Worm (Caenorhabditis elegans) whole organism, late embryonic: ENCODE results near the gene F25B5.5.

Source experiments
- C08G9.2 ChIP-seq: sonication (generic microtip); optimal IDR thresholded peaks from 2 replicates; lab custom pipeline; 2016; ENCODE audit warnings: mild to moderate bottlenecking, missing genetic modification characterization, moderate library complexity, missing compliant biosample characterization
- C38D4.7 ChIP-seq: fragments of 200-800 bp; sonication (Bioruptor generic); optimal IDR thresholded peaks from 2 replicates; lab custom pipeline; 2018; ENCODE audit warnings: mild to moderate bottlenecking, missing genetic modification characterization, moderate library complexity, missing compliant biosample characterization
- K09A11.1 ChIP-seq: sonication (generic microtip); optimal IDR thresholded peaks from 2 replicates; lab custom pipeline; 2017; ENCODE audit warnings: antibody characterized with exemption, mild to moderate bottlenecking, missing genetic modification characterization, missing compliant biosample characterization; ENCODE audit not compliant: insufficient read depth
- Y22D7AL.16 ChIP-seq: sonication (generic microtip); optimal IDR thresholded peaks from 2 replicates; lab custom pipeline; 2016; ENCODE audit warnings: missing genetic modification characterization, missing compliant biosample characterization
- ama-1 ChIP-seq: fragments of 150-350 bp; optimal IDR thresholded peaks from 2 replicates; lab custom pipeline; 2014
- ceh-2 ChIP-seq: sonication (generic microtip); optimal IDR thresholded peaks from 2 replicates; lab custom pipeline; 2016; ENCODE audit warnings: missing genotype, missing genetic modification characterization, missing compliant biosample characterization
- ceh-22 ChIP-seq: sonication (generic microtip); optimal IDR thresholded peaks from 2 replicates; lab custom pipeline; 2017; ENCODE audit warnings: missing biosample characterization, missing genetic modification characterization
- ceh-24 ChIP-seq: sonication (generic microtip); optimal IDR thresholded peaks from 2 replicates; lab custom pipeline; 2016; ENCODE audit warnings: mild to moderate bottlenecking, missing genetic modification characterization, missing compliant biosample characterization
- ceh-34 ChIP-seq: sonication (generic microtip); optimal IDR thresholded peaks from 2 replicates; lab custom pipeline; 2016; ENCODE audit warnings: mild to moderate bottlenecking, missing genetic modification characterization, missing compliant biosample characterization
- ceh-45 ChIP-seq: fragments of 200-800 bp; sonication (Bioruptor generic); IDR thresholded peaks from 2 replicates; pipeline ENCODE4 v1.3.6; 2022; ENCODE audit warnings: missing genetic modification reagents, missing genetic modification characterization, missing compliant biosample characterization
- dmd-4 ChIP-seq: sonication (generic microtip); optimal IDR thresholded peaks from 2 replicates; lab custom pipeline; 2016; ENCODE audit warnings: borderline replicate concordance, missing genetic modification characterization, missing compliant biosample characterization
- elt-2 ChIP-seq: sonication (generic microtip); optimal IDR thresholded peaks from 2 replicates; lab custom pipeline; 2016; ENCODE audit warnings: missing genetic modification reagents, missing genetic modification characterization, missing compliant biosample characterization
- elt-4 ChIP-seq: sonication (generic microtip); optimal IDR thresholded peaks from 2 replicates; lab custom pipeline; 2016; ENCODE audit warnings: missing genetic modification characterization, missing compliant biosample characterization
- ets-4 ChIP-seq: sonication (generic microtip); optimal IDR thresholded peaks from 2 replicates; lab custom pipeline; 2016; ENCODE audit warnings: missing genetic modification characterization, missing compliant biosample characterization
- eyg-1 ChIP-seq: sonication (generic microtip); optimal IDR thresholded peaks from 2 replicates; lab custom pipeline; 2016; ENCODE audit warnings: missing genotype, missing genetic modification characterization, missing compliant biosample characterization
- fkh-10 ChIP-seq: fragments of 150-350 bp; optimal IDR thresholded peaks from 2 replicates; lab custom pipeline; 2014; ENCODE audit warnings: missing biosample characterization, missing genetic modification reagents, missing genetic modification characterization
- fkh-6 ChIP-seq: sonication (generic microtip); optimal IDR thresholded peaks from 2 replicates; lab custom pipeline; 2016; ENCODE audit warnings: missing genetic modification characterization, missing compliant biosample characterization
- gmeb-2 ChIP-seq: sonication (generic microtip); optimal IDR thresholded peaks from 2 replicates; lab custom pipeline; 2016; ENCODE audit warnings: missing genetic modification characterization, inconsistent platforms, missing compliant biosample characterization
- hlh-15 ChIP-seq: sonication (generic microtip); optimal IDR thresholded peaks from 2 replicates; lab custom pipeline; 2016; ENCODE audit warnings: missing genetic modification characterization, missing compliant biosample characterization
- hlh-30 ChIP-seq: sonication (generic microtip); optimal IDR thresholded peaks from 2 replicates; lab custom pipeline; 2017; ENCODE audit warnings: antibody characterized with exemption, missing genetic modification characterization, missing compliant biosample characterization; ENCODE audit not compliant: insufficient read depth
- hlh-6 ChIP-seq: sonication (generic microtip); optimal IDR thresholded peaks from 2 replicates; lab custom pipeline; 2016; ENCODE audit warnings: missing genotype, missing genetic modification characterization, missing compliant biosample characterization
- hlh-8 ChIP-seq: sonication (generic microtip); optimal IDR thresholded peaks from 2 replicates; lab custom pipeline; 2016; ENCODE audit warnings: missing genotype, missing genetic modification characterization, missing compliant biosample characterization
- madf-2 ChIP-seq: sonication (generic microtip); optimal IDR thresholded peaks from 2 replicates; lab custom pipeline; 2017; ENCODE audit warnings: missing genetic modification characterization, missing compliant biosample characterization
- mec-3 ChIP-seq: sonication (generic microtip); optimal IDR thresholded peaks from 2 replicates; lab custom pipeline; 2016; ENCODE audit warnings: borderline replicate concordance, missing genetic modification characterization, missing compliant biosample characterization
- pag-3 ChIP-seq: sonication (generic microtip); optimal IDR thresholded peaks from 2 replicates; lab custom pipeline; 2016; ENCODE audit warnings: missing compliant biosample characterization, missing genetic modification characterization, borderline replicate concordance
- pax-1 ChIP-seq: fragments of 150-350 bp; optimal IDR thresholded peaks from 2 replicates; lab custom pipeline; 2014; ENCODE audit warnings: missing biosample characterization, missing genetic modification characterization
- pha-2 ChIP-seq: sonication (generic microtip); optimal IDR thresholded peaks from 2 replicates; lab custom pipeline; 2017; ENCODE audit warnings: mild to moderate bottlenecking, missing genetic modification characterization, missing compliant biosample characterization
- pqm-1 ChIP-seq: sonication (generic microtip); optimal IDR thresholded peaks from 2 replicates; lab custom pipeline; 2016; ENCODE audit warnings: missing genetic modification characterization, missing compliant biosample characterization
- ref-2 ChIP-seq: sonication (generic microtip); optimal IDR thresholded peaks from 2 replicates; lab custom pipeline; 2016; ENCODE audit warnings: missing genetic modification characterization, missing compliant biosample characterization
- rnt-1 ChIP-seq: sonication (generic microtip); optimal IDR thresholded peaks from 2 replicates; lab custom pipeline; 2016; ENCODE audit warnings: missing genetic modification characterization, missing compliant biosample characterization
- sdc-2 ChIP-seq: sonication (generic microtip); optimal IDR thresholded peaks from 2 replicates; lab custom pipeline; 2016; ENCODE audit warnings: missing genotype, missing genetic modification characterization, missing compliant biosample characterization
- sox-2 ChIP-seq: fragments of 200-800 bp; sonication (Bioruptor generic); IDR thresholded peaks from 2 replicates; pipeline ENCODE4 v1.3.6; 2022; ENCODE audit warnings: missing genetic modification reagents, missing genetic modification characterization, missing compliant biosample characterization
- sox-4 ChIP-seq: sonication (generic microtip); optimal IDR thresholded peaks from 2 replicates; lab custom pipeline; 2017; ENCODE audit warnings: mild to moderate bottlenecking, missing genetic modification characterization, inconsistent platforms, missing compliant biosample characterization
- syd-9 ChIP-seq: sonication (generic microtip); optimal IDR thresholded peaks from 2 replicates; lab custom pipeline; 2016; ENCODE audit warnings: mild to moderate bottlenecking, missing genetic modification characterization, moderate library complexity, missing compliant biosample characterization
- ttx-3 ChIP-seq: sonication (generic microtip); optimal IDR thresholded peaks from 2 replicates; lab custom pipeline; 2016; ENCODE audit warnings: missing genetic modification reagents, missing genetic modification characterization, missing compliant biosample characterization
- unc-42 ChIP-seq: sonication (generic microtip); optimal IDR thresholded peaks from 2 replicates; lab custom pipeline; 2016; ENCODE audit warnings: missing genotype, missing genetic modification characterization, missing compliant biosample characterization
- unc-55 ChIP-seq: sonication (generic microtip); optimal IDR thresholded peaks from 2 replicates; lab custom pipeline; 2017; ENCODE audit warnings: missing biosample characterization, missing genetic modification reagents, missing genetic modification characterization

The F25B5.5 gene

DNA sequence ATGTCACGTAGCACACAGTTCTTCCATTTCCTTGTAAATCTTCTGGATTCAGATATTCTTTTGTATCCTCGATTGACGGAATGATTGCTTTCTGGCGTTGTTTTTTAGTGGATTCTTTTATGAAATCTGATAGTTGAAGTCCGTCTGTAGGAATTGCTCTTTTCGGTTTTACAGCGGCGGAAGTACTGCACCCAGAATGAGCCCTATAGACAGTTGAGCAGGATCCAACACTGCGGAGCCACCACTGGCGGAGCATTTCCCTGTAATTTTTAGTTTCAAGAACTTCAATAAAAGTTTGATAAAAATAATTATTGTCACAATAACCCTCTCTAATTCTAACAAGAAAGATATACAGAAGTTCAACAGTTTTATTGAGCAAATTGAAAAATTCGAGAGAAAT lies at the start of gene F25B5.5:
TSS of gene F25B5.5 (minus strand) at position 260 of the 400 bp plus-strand sequence.
- TF ChIP-seq elt-2 (tag; lab: Kevin White, UChicago) (no peak), dmd-4 (tag; lab: Kevin White, UChicago) (no peak), ceh-24 (no peak), hlh-6 (tag; lab: Kevin White, UChicago) (no peak), madf-2 (no peak), pag-3 (tag; lab: Kevin White, UChicago) (no peak), ama-1 (lab: Kevin White, UChicago) (no peak), rnt-1 (tag; lab: Kevin White, UChicago) (no peak), ets-4 (no peak), pax-1 (no peak), eyg-1 (tag; lab: Kevin White, UChicago) (no peak), ref-2 (tag; lab: Kevin White, UChicago) (no peak), hlh-8 (tag; lab: Kevin White, UChicago) (no peak), fkh-6 (tag; lab: Kevin White, UChicago) (no peak), elt-4 (no peak), pqm-1 (no peak), hlh-15 (tag; lab: Kevin White, UChicago) (no peak), ttx-3 (tag; lab: Kevin White, UChicago) (no peak)

DNA sequence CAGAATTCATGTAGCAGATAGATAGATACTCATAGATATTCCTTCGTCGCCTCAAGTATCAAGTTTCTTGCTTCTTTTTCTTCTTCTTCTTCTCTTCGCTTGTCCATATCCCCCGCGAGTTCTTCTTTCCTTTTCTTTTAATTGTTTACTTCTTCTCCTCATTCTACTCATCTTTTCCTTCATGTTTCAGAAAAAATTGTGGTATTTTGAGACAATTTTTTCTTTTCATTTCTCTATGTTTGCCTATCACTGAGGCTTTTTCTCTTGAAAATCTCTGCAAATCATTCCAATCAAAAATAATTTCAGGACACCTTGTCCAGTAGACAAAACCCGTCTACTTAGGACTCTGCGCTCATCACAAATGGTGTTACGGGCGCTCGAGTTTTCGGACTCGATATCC lies 47.0 kb upstream of the F25B5.5 start, which contains the start of gene T04C9.1:
TSS of gene T04C9.1 (plus strand) at position 301 of the 400 bp plus-strand sequence.
- TF ChIP-seq gmeb-2 (tag; lab: Kevin White, UChicago) (no peak), sdc-2 (tag; lab: Kevin White, UChicago) (no peak), C38D4.7 (GFP tag; lab: Kevin White, UChicago) (no peak), ceh-34 (tag; lab: Kevin White, UChicago) (no peak), unc-42 (tag; lab: Kevin White, UChicago) (no peak), ceh-45 (GFP tag; lab: Robert Waterston, UW) (no peak), sox-2 (GFP tag; lab: Robert Waterston, UW) (no peak), pag-3 (tag; lab: Kevin White, UChicago) (no peak), C08G9.2 (no peak), Y22D7AL.16 (tag; lab: Kevin White, UChicago) (no peak), ceh-2 (tag; lab: Kevin White, UChicago) (no peak), syd-9 (tag; lab: Kevin White, UChicago) (no peak), ceh-22 (tag; lab: Kevin White, UChicago) (no peak), hlh-30 (tag; lab: Kevin White, UChicago) (no peak), pha-2 (tag; lab: Kevin White, UChicago) (no peak), ama-1 (lab: Kevin White, UChicago) (no peak), mec-3 (tag; lab: Kevin White, UChicago) (no peak), fkh-10 (GFP tag; lab: Kevin White, UChicago) (no peak), ceh-24 (no peak)

DNA sequence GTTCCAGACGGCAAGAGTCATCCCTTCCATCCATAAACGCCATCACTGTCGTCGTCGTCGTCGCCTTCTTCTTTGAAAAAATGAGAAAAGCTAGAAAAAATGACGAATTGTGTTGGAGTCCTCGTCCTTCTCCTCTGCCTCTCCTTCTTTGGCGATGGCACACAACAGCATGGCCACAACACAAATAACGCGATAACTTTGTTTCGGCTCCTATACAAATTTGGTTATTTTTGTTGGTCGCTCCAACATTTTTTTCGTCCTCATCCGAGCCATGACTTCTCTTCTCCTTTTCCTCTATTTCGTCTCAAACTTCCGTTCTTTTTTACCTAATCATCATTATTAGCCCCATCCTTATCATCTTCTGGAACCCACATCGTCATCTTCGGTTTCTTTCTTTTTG lies 46.1 kb upstream of the F25B5.5 start:
- TF ChIP-seq K09A11.1 (tag; lab: Kevin White, UChicago) = no peak
- TF ChIP-seq unc-42 (tag; lab: Kevin White, UChicago) = peak; percentile 98

DNA sequence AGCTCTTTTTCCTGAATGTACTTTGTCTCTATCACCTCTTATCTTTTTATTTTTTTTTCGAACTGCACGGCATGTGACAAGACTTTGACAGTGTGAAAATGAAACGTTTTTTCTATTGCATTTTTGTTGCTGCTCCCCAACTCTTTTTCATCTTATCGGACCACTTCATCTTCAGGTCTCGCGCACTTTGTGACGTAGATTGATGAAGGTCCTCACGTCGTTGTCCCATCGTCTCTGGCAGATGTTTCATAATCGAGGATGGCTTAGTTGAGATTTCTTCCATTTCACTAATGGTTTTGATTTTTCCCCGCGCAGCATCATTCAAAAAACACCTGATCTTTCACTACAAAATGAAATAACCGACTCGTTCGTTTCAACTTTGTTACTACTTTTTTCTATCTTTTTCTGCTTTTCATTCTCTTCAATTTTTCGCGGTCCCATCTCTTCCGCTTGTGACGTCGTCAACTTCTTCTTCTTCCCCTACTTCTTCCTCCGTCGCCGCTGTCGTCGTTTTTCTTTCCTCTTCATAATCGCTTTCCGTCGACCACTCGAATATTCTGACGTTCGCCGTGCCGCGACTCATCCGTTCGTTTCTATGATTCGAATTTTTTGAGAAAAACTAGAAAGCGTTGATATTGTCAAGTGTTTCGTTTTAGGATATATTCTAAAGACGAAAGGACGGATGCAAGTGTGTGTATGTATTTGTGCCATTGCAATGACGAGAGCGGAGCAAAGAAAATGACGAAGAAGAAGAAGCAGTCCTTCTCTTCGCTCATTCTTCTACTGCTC lies 45.4 kb upstream of the F25B5.5 start, which contains the start of gene T04C9.2:
TSS of gene T04C9.2 (plus strand) at position 739 of the 789 bp plus-strand sequence.
- TF ChIP-seq sox-4 (tag; lab: Kevin White, UChicago) (no peak), unc-42 (tag; lab: Kevin White, UChicago) (peak; percentile 51), elt-4 (no peak), unc-55 (GFP tag; lab: Kevin White, UChicago) (peak; percentile 47)
- TF ChIP-seq, all 69 proteins: peak for 2
